Fruit fly (Drosophila melanogaster) whole organism, embryonic: ENCODE measurements around the gene CG15638.

Experiments
- Abd-B ChIP-seq: fragments of 200-800 bp; sonication (Bioruptor generic); optimal IDR thresholded peaks from 2 replicates; lab custom pipeline; 2018; ENCODE audit warnings: missing biosample characterization, mild to moderate bottlenecking, missing genetic modification characterization, moderate library complexity
- Antp ChIP-seq: fragments of 200-800 bp; sonication (Bioruptor generic); optimal IDR thresholded peaks from 3 replicates; lab custom pipeline; 2016; ENCODE audit warnings: missing biosample characterization, missing genetic modification characterization
- CG10147 ChIP-seq: fragments of 200-800 bp; sonication (Bioruptor generic); optimal IDR thresholded peaks from 2 replicates; lab custom pipeline; 2019; ENCODE audit warnings: missing biosample characterization, mild to moderate bottlenecking, missing genetic modification characterization, moderate library complexity
- CG11085 ChIP-seq: fragments of 200-800 bp; sonication (Bioruptor generic); IDR thresholded peaks from 2 replicates; pipeline ENCODE4 v1.3.6; 2022; ENCODE audit warnings: missing biosample characterization, missing genetic modification characterization
- CG11456 ChIP-seq: fragments of 200-800 bp; sonication (Bioruptor generic); IDR thresholded peaks from 3 replicates; pipeline ENCODE4 v1.3.6; 2022; ENCODE audit warnings: missing biosample characterization, missing genetic modification characterization
- CG11504 ChIP-seq: fragments of 200-800 bp; sonication (Bioruptor generic); optimal IDR thresholded peaks from 3 replicates; lab custom pipeline; 2019; ENCODE audit warnings: missing biosample characterization, mild to moderate bottlenecking, missing genetic modification characterization, moderate library complexity
- CG12219 ChIP-seq: fragments of 200-800 bp; sonication (Bioruptor generic); optimal IDR thresholded peaks from 3 replicates; lab custom pipeline; 2018; ENCODE audit warnings: missing biosample characterization, mild to moderate bottlenecking, missing genetic modification characterization
- CG12236 ChIP-seq: fragments of 200-800 bp; sonication (Bioruptor generic); optimal IDR thresholded peaks from 2 replicates; lab custom pipeline; 2016; ENCODE audit warnings: missing biosample characterization, missing genetic modification characterization
- CG12391 ChIP-seq: fragments of 200-800 bp; sonication (Bioruptor generic); optimal IDR thresholded peaks from 3 replicates; lab custom pipeline; 2018; ENCODE audit warnings: missing biosample characterization, mild to moderate bottlenecking, missing genetic modification characterization, moderate library complexity
- CG12942 ChIP-seq: fragments of 200-800 bp; sonication (Bioruptor generic); optimal IDR thresholded peaks from 3 replicates; lab custom pipeline; 2016; ENCODE audit warnings: missing biosample characterization, missing genetic modification characterization
- CG13624 ChIP-seq: fragments of 200-800 bp; sonication (Bioruptor generic); optimal IDR thresholded peaks from 2 replicates; lab custom pipeline; 2016; ENCODE audit warnings: missing biosample characterization, missing genetic modification characterization
- CG13894 ChIP-seq: fragments of 200-800 bp; sonication (Bioruptor generic); optimal IDR thresholded peaks from 3 replicates; lab custom pipeline; 2018; ENCODE audit warnings: missing biosample characterization, mild to moderate bottlenecking, missing genetic modification characterization, moderate library complexity
- CG1602 ChIP-seq: fragments of 200-800 bp; sonication (Bioruptor generic); optimal IDR thresholded peaks from 3 replicates; lab custom pipeline; 2016; ENCODE audit warnings: missing biosample characterization, missing genetic modification characterization
- CG16863 ChIP-seq: fragments of 200-800 bp; sonication (Bioruptor generic); optimal IDR thresholded peaks from 3 replicates; lab custom pipeline; 2016; ENCODE audit warnings: missing biosample characterization, missing genetic modification characterization
- CG17568 ChIP-seq: fragments of 200-800 bp; sonication (Bioruptor generic); optimal IDR thresholded peaks from 2 replicates; lab custom pipeline; 2018; ENCODE audit warnings: missing biosample characterization, mild to moderate bottlenecking, missing genetic modification characterization, moderate library complexity
- CG17829 ChIP-seq: fragments of 200-800 bp; optimal IDR thresholded peaks from 2 replicates; lab custom pipeline; 2019; ENCODE audit warnings: missing biosample characterization, mild to moderate bottlenecking, missing genetic modification characterization, moderate library complexity
- CG17912 ChIP-seq: fragments of 200-800 bp; sonication (Bioruptor generic); optimal IDR thresholded peaks from 2 replicates; lab custom pipeline; 2018; ENCODE audit warnings: missing biosample characterization, mild to moderate bottlenecking, missing genetic modification characterization
- CG43689 ChIP-seq: fragments of 200-800 bp; sonication (Bioruptor generic); IDR thresholded peaks from 2 replicates; pipeline ENCODE4 v1.3.6; 2022; ENCODE audit warnings: missing biosample characterization, missing genetic modification characterization
- CG5180 ChIP-seq: fragments of 200-800 bp; sonication (Bioruptor generic); optimal IDR thresholded peaks from 3 replicates; lab custom pipeline; 2017; ENCODE audit warnings: missing biosample characterization, missing genetic modification characterization, mild to moderate bottlenecking, moderate library complexity, missing genetic modification reagents
- CG8359 ChIP-seq: fragments of 200-800 bp; sonication (Bioruptor generic); optimal IDR thresholded peaks from 2 replicates; lab custom pipeline; 2017; ENCODE audit warnings: missing biosample characterization, mild to moderate bottlenecking, missing genetic modification characterization, borderline replicate concordance
- Doc3 ChIP-seq: fragments of 200-800 bp; sonication (Bioruptor generic); IDR thresholded peaks from 3 replicates; pipeline ENCODE4 v1.3.6; 2022; ENCODE audit warnings: missing biosample characterization, missing genetic modification characterization; ENCODE audit not compliant: partially characterized antibody
- Dp ChIP-seq: fragments of 200-800 bp; sonication (Bioruptor generic); optimal IDR thresholded peaks from 2 replicates; lab custom pipeline; 2018; ENCODE audit warnings: missing biosample characterization, mild to moderate bottlenecking, missing genetic modification characterization, moderate library complexity
- Hmx ChIP-seq: fragments of 200-800 bp; sonication (Bioruptor generic); optimal IDR thresholded peaks from 2 replicates; lab custom pipeline; 2016; ENCODE audit warnings: missing biosample characterization, missing genetic modification characterization
- Lim3 ChIP-seq: fragments of 200-800 bp; sonication (Bioruptor generic); IDR thresholded peaks from 2 replicates; pipeline ENCODE4 v1.3.6; 2022; ENCODE audit warnings: missing biosample characterization, missing genetic modification characterization
- Opbp ChIP-seq: fragments of 200-800 bp; sonication (Bioruptor generic); IDR thresholded peaks from 3 replicates; pipeline ENCODE4 v1.3.6; 2022; ENCODE audit warnings: missing biosample characterization, missing genetic modification characterization; ENCODE audit not compliant: partially characterized antibody
- Rfx ChIP-seq: fragments of 200-800 bp; sonication (Bioruptor generic); IDR thresholded peaks from 2 replicates; pipeline ENCODE4 v1.3.6; 2022; ENCODE audit warnings: missing biosample characterization, missing genetic modification characterization
- Rx ChIP-seq: fragments of 200-800 bp; sonication (Bioruptor generic); IDR thresholded peaks from 2 replicates; pipeline ENCODE4 v1.3.6; 2022; ENCODE audit warnings: missing biosample characterization, missing genetic modification characterization
- Taf1 ChIP-seq: fragments of 200-800 bp; sonication (Bioruptor generic); IDR thresholded peaks from 2 replicates; pipeline ENCODE4 v1.3.6; 2022; ENCODE audit warnings: missing biosample characterization, missing genetic modification characterization
- ase ChIP-seq: fragments of 200-800 bp; sonication (Bioruptor generic); IDR thresholded peaks from 3 replicates; pipeline ENCODE4 v1.3.6; 2022; ENCODE audit warnings: missing biosample characterization, missing genetic modification characterization
- cato ChIP-seq: fragments of 200-800 bp; sonication (Bioruptor generic); optimal IDR thresholded peaks from 2 replicates; lab custom pipeline; 2016; ENCODE audit warnings: missing biosample characterization, missing genetic modification characterization, borderline replicate concordance
- chm ChIP-seq: fragments of 200-800 bp; sonication (Bioruptor generic); IDR thresholded peaks from 2 replicates; pipeline ENCODE4 v1.3.6; 2022; ENCODE audit warnings: missing biosample characterization, missing genetic modification characterization
- dmrt99B ChIP-seq: fragments of 200-800 bp; sonication (Bioruptor generic); optimal IDR thresholded peaks from 2 replicates; lab custom pipeline; 2018; ENCODE audit warnings: missing biosample characterization, mild to moderate bottlenecking, missing genetic modification characterization, moderate library complexity
- exex ChIP-seq: fragments of 200-800 bp; sonication (Bioruptor generic); optimal IDR thresholded peaks from 4 replicates; lab custom pipeline; 2018; ENCODE audit warnings: missing biosample characterization, mild to moderate bottlenecking, missing genetic modification characterization, moderate library complexity
- fd64A ChIP-seq: fragments of 200-800 bp; sonication (Bioruptor generic); optimal IDR thresholded peaks from 3 replicates; lab custom pipeline; 2018; ENCODE audit warnings: missing biosample characterization, mild to moderate bottlenecking, missing genetic modification characterization
- ftz-f1 ChIP-seq: fragments of 200-800 bp; sonication (Bioruptor generic); optimal IDR thresholded peaks from 2 replicates; lab custom pipeline; 2016; ENCODE audit warnings: missing biosample characterization, missing genetic modification characterization
- her ChIP-seq: fragments of 200-800 bp; sonication (Bioruptor generic); optimal IDR thresholded peaks from 2 replicates; lab custom pipeline; 2016; ENCODE audit warnings: missing biosample characterization, missing genetic modification characterization
- hkb ChIP-seq, 2 experiments: fragments of 200-800 bp in 1 of 2; fragments of >200 bp in 1 of 2; sonication (Bioruptor generic) in 1 of 2; IDR thresholded peaks in 1 of 2; optimal IDR thresholded peaks in 1 of 2; 2 replicates each; pipeline versions ENCODE4 v1.3.6 to Lab custom; 2017 to 2022; ENCODE audit warnings: missing biosample characterization in 1 of 2, missing genetic modification characterization in 1 of 2
- inv ChIP-seq: fragments of 200-800 bp; sonication (Bioruptor generic); IDR thresholded peaks from 2 replicates; pipeline ENCODE4 v1.3.6; 2022; ENCODE audit warnings: missing biosample characterization, missing genetic modification characterization; ENCODE audit not compliant: partially characterized antibody
- lmd ChIP-seq: fragments of 200-800 bp; sonication (Bioruptor generic); IDR thresholded peaks from 2 replicates; pipeline ENCODE4 v1.3.6; 2022; ENCODE audit warnings: missing biosample characterization, missing genetic modification characterization
- nau ChIP-seq: fragments of 200-800 bp; sonication (Bioruptor generic); optimal IDR thresholded peaks from 3 replicates; lab custom pipeline; 2017; ENCODE audit warnings: missing biosample characterization, mild to moderate bottlenecking, missing genetic modification characterization, missing genetic modification reagents
- pfk ChIP-seq: fragments of 200-800 bp; sonication (Bioruptor generic); optimal IDR thresholded peaks from 2 replicates; lab custom pipeline; 2018; ENCODE audit warnings: missing biosample characterization, mild to moderate bottlenecking, missing genetic modification characterization, moderate library complexity
- pho ChIP-seq: fragments of 200-800 bp; sonication (Bioruptor generic); optimal IDR thresholded peaks from 2 replicates; lab custom pipeline; 2016; ENCODE audit warnings: missing biosample characterization, missing genetic modification characterization
- prd ChIP-seq, 3 experiments: fragments of >200 bp in 2 of 3; fragments of 200-800 bp in 1 of 3; sonication (Bioruptor generic) in 1 of 3; optimal IDR thresholded peaks in 2 of 3; IDR thresholded peaks in 1 of 3; 2 replicates in 2 of 3; 3 replicates in 1 of 3; pipeline versions ENCODE4 v1.3.6 to Lab custom; 2017 to 2022; ENCODE audit warnings: missing biosample characterization in 1 of 3, missing genetic modification characterization in 1 of 3
- sens ChIP-seq: fragments of 200-800 bp; sonication (Bioruptor generic); peaks from one replicate; lab custom pipeline; 2016; ENCODE audit warnings: missing biosample characterization, missing genetic modification characterization
- sisA ChIP-seq: fragments of 200-800 bp; sonication (Bioruptor generic); IDR thresholded peaks from 2 replicates; pipeline ENCODE4 v1.3.6; 2022; ENCODE audit warnings: missing biosample characterization, missing genetic modification characterization
- trem ChIP-seq: fragments of 200-800 bp; optimal IDR thresholded peaks from 3 replicates; lab custom pipeline; 2019; ENCODE audit warnings: missing biosample characterization, mild to moderate bottlenecking, missing genetic modification characterization, moderate library complexity
- vnd ChIP-seq: fragments of 200-800 bp; sonication (Bioruptor generic); IDR thresholded peaks from 3 replicates; pipeline ENCODE4 v1.3.6; 2022; ENCODE audit warnings: missing biosample characterization, missing genetic modification characterization; ENCODE audit not compliant: partially characterized antibody

Gene CG15638

dm6 chr2L:13512182-13513032 lies 23.2 kb downstream of the CG15638 start (continued):
- TF ChIP-seq CG5180 (GFP tag; lab: Kevin White, UChicago) (no peak), ftz-f1 (GFP tag; lab: Kevin White, UChicago) (no peak), pho (no peak), prd (optimal IDR thresholded peaks at IDR 0.05; lab: Kevin White, UChicago) (no peak), prd (GFP tag; IDR thresholded peaks at IDR 0.05; lab: Robert Waterston, UW) (peak; percentile 45; the same call in 2 of the 3 replicates), CG10147 (GFP tag; lab: Kevin White, UChicago) (no peak), CG12942 (peak; percentile 5), CG12391 (peak; percentile 41), CG13894 (no peak), inv (GFP tag; lab: Robert Waterston, UW) (no peak), her (GFP tag; lab: Kevin White, UChicago) (peak; percentile 6), vnd (GFP tag; lab: Robert Waterston, UW) (no peak), Abd-B (peak; percentile 49), nau (GFP tag; lab: Kevin White, UChicago) (no peak), CG13624 (GFP tag; lab: Kevin White, UChicago) (peak; percentile 44), dmrt99B (tag; lab: Kevin White, UChicago) (peak; percentile 49), CG17568 (GFP tag; lab: Kevin White, UChicago) (peak; percentile 14), lmd (peak; percentile 51; the same call in 1 of the 2 replicates), CG16863 (GFP tag; lab: Kevin White, UChicago) (peak; percentile 16), hkb (optimal IDR thresholded peaks at IDR 0.05; lab: Kevin White, UChicago) (no peak), hkb (GFP tag; IDR thresholded peaks at IDR 0.05; lab: Robert Waterston, UW) (peak; percentile 11; the same call in 1 of the 2 replicates), CG12236 (GFP tag; lab: Kevin White, UChicago) (no peak), Rx (GFP tag; lab: Robert Waterston, UW) (no peak), CG12219 (GFP tag; lab: Kevin White, UChicago) (peak; percentile 18), CG1602 (GFP tag; lab: Kevin White, UChicago) (no peak), exex (tag; lab: Kevin White, UChicago) (no peak), Dp (GFP tag; lab: Kevin White, UChicago) (no peak), CG17912 (GFP tag; lab: Kevin White, UChicago) (no peak), CG8359 (no peak), CG11085 (GFP tag; lab: Robert Waterston, UW) (no peak), fd64A (no peak), sisA (peak; percentile 35), CG17829 (tag; lab: Kevin White, UChicago) (no peak), cato (GFP tag; lab: Kevin White, UChicago) (no peak), CG11456 (GFP tag; lab: Robert Waterston, UW) (no peak), CG11504 (tag; lab: Kevin White, UChicago) (peak; percentile 65), Taf1 (GFP tag; lab: Robert Waterston, UW) (no peak), CG43689 (GFP tag; lab: Robert Waterston, UW) (no peak), Rfx (GFP tag; lab: Robert Waterston, UW) (peak; percentile 64), Doc3 (no peak), Hmx (GFP tag; lab: Kevin White, UChicago) (no peak), trem (tag; lab: Kevin White, UChicago) (no peak), sens (GFP tag; lab: Kevin White, UChicago) (peak; percentile 75), Antp (peak; percentile 10), Lim3 (GFP tag; lab: Robert Waterston, UW) (no peak), Opbp (GFP tag; lab: Robert Waterston, UW) (no peak), ase (GFP tag; lab: Robert Waterston, UW) (peak; percentile 23; the same call in 1 of the 3 replicates), pfk (GFP tag; lab: Kevin White, UChicago) (no peak), chm (GFP tag; lab: Robert Waterston, UW) (no peak)
